Worm (Caenorhabditis elegans): Measurements from ENCODE around the gene F41H10.12.

ce11 chrIV:5377062-5377461 is 8.1 kb upstream of the F41H10.12 start, which contains the start of gene elo-5:
- no peak for TF ChIP-seq ama-1 (optimal IDR thresholded peaks at IDR 0.05)
- no peak for TF ChIP-seq aly-1 (tag; optimal IDR thresholded peaks at IDR 0.05)
- TF ChIP-seq pes-1 (GFP tag; IDR thresholded peaks at IDR 0.05): no peak
- no peak for TF ChIP-seq flt-1 (GFP tag; IDR thresholded peaks at IDR 0.05)
- TF ChIP-seq scrt-1 (GFP tag; IDR thresholded peaks at IDR 0.05): no peak
- TF ChIP-seq tbx-11 (GFP tag; IDR thresholded peaks at IDR 0.05): no peak
- no peak for TF ChIP-seq ets-7 (tag; optimal IDR thresholded peaks at IDR 0.05)
- no peak for TF ChIP-seq ceh-13 (GFP tag; optimal IDR thresholded peaks at IDR 0.05)
- no peak for TF ChIP-seq hmg-4 (GFP tag; optimal IDR thresholded peaks at IDR 0.05)
- TF ChIP-seq B0310.2 (tag; optimal IDR thresholded peaks at IDR 0.05): no peak
- no peak for TF ChIP-seq hnd-1 (tag; optimal IDR thresholded peaks at IDR 0.05)
- TF ChIP-seq tbx-37 (GFP tag; conservative IDR thresholded peaks at IDR 0.05): no peak
- TF ChIP-seq hmbx-1 (tag; optimal IDR thresholded peaks at IDR 0.05): no peak
